Fruit fly (Drosophila melanogaster): ENCODE data around the gene Srx.
A peak's percentile ranks its signal among the peaks of the same experiment; 100 is the strongest.

Gene Srx

dm6 chrX:17830211-17830616 lies 26.6 kb upstream of the Srx start (continued):
- TF ChIP-seq Nf-YC (tag; optimal IDR thresholded peaks at IDR 0.05): no peak
- TF ChIP-seq dmrt99B (tag; optimal IDR thresholded peaks at IDR 0.05): peak; percentile 3
- TF ChIP-seq nmo (GFP tag; optimal IDR thresholded peaks at IDR 0.05): peak; percentile 35
- no peak for TF ChIP-seq H2.0 (GFP tag; IDR thresholded peaks at IDR 0.05)
- no peak for TF ChIP-seq CG7745 (tag; optimal IDR thresholded peaks at IDR 0.05)
- no peak for TF ChIP-seq sisA (GFP tag; IDR thresholded peaks at IDR 0.05)
- TF ChIP-seq Nf-YA (GFP tag; IDR thresholded peaks at IDR 0.05): no peak
- no peak for TF ChIP-seq sr (GFP tag; IDR thresholded peaks at IDR 0.05)
- TF ChIP-seq Sox102F (GFP tag; optimal IDR thresholded peaks at IDR 0.05): peak; percentile 1
- no peak for TF ChIP-seq Camta (GFP tag; optimal IDR thresholded peaks at IDR 0.05)
- peak; percentile 8 for TF ChIP-seq ATbp (GFP tag; optimal IDR thresholded peaks at IDR 0.05)
- no peak for TF ChIP-seq CG17568 (GFP tag; optimal IDR thresholded peaks at IDR 0.05)
- TF ChIP-seq Blimp-1 (GFP tag; optimal IDR thresholded peaks at IDR 0.05): no peak
- TF ChIP-seq CG32767 (GFP tag; IDR thresholded peaks at IDR 0.05): no peak
- TF ChIP-seq al (GFP tag; IDR thresholded peaks at IDR 0.05): no peak
- TF ChIP-seq pnt (GFP tag; optimal IDR thresholded peaks at IDR 0.05): no peak
- TF ChIP-seq CG13894 (tag; optimal IDR thresholded peaks at IDR 0.05): no peak
- no peak for TF ChIP-seq CG11456 (GFP tag; IDR thresholded peaks at IDR 0.05)
- TF ChIP-seq Bdp1 (GFP tag; optimal IDR thresholded peaks at IDR 0.05): no peak
- TF ChIP-seq sd (tag; optimal IDR thresholded peaks at IDR 0.05): no peak
- TF ChIP-seq dm (GFP tag; optimal IDR thresholded peaks at IDR 0.05): no peak
- TF ChIP-seq zfh1 (GFP tag; IDR thresholded peaks at IDR 0.05): 0 out of 3 replicates have a peak, but pooled peaks have one; percentile 5
- no peak for TF ChIP-seq CG15514 (GFP tag; optimal IDR thresholded peaks at IDR 0.05)
- no peak for TF ChIP-seq CG11093 (GFP tag; IDR thresholded peaks at IDR 0.05)
- TF ChIP-seq disco-r (GFP tag; optimal IDR thresholded peaks at IDR 0.05): no peak
- TF ChIP-seq br (optimal IDR thresholded peaks at IDR 0.05): no peak
- no peak for TF ChIP-seq CG11085 (GFP tag; IDR thresholded peaks at IDR 0.05)
- no peak for TF ChIP-seq Hmr (GFP tag; optimal IDR thresholded peaks at IDR 0.05)
- TF ChIP-seq MESR4 (GFP tag; optimal IDR thresholded peaks at IDR 0.05): no peak
- no peak for TF ChIP-seq CG18764 (GFP tag; optimal IDR thresholded peaks at IDR 0.05)
- TF ChIP-seq Chrac-16 (GFP tag; optimal IDR thresholded peaks at IDR 0.05): peak; percentile 20
- TF ChIP-seq dimm (GFP tag; IDR thresholded peaks at IDR 0.05): no peak
- no peak for TF ChIP-seq CG3163 (GFP tag; optimal IDR thresholded peaks at IDR 0.05)
- TF ChIP-seq B-H1 (GFP tag; IDR thresholded peaks at IDR 0.05): no peak
- no peak for TF ChIP-seq HmgD (GFP tag; optimal IDR thresholded peaks at IDR 0.05)
- no peak for TF ChIP-seq CG10959 (GFP tag; IDR thresholded peaks at IDR 0.05)
- TF ChIP-seq CG8290 (GFP tag; optimal IDR thresholded peaks at IDR 0.05): no peak
- no peak for TF ChIP-seq CG8290 (tag; optimal IDR thresholded peaks at IDR 0.05)
- TF ChIP-seq twi (tag; optimal IDR thresholded peaks at IDR 0.05): peak; percentile 8
- no peak for TF ChIP-seq pan (optimal IDR thresholded peaks at IDR 0.05)
- no peak for TF ChIP-seq pan (GFP tag; optimal IDR thresholded peaks at IDR 0.05 in 1 of 2, IDR thresholded peaks at IDR 0.05 in 1 of 2)
- no peak for TF ChIP-seq NK7.1 (GFP tag; optimal IDR thresholded peaks at IDR 0.05)
- no peak for TF ChIP-seq salm (tag; optimal IDR thresholded peaks at IDR 0.05)
- no peak for TF ChIP-seq CG17912 (GFP tag; optimal IDR thresholded peaks at IDR 0.05)
- TF ChIP-seq gcm2 (GFP tag; optimal IDR thresholded peaks at IDR 0.05): no peak
- no peak for TF ChIP-seq CG12299 (tag; optimal IDR thresholded peaks at IDR 0.05)
- TF ChIP-seq CG4707 (GFP tag; optimal IDR thresholded peaks at IDR 0.05): no peak
- peak; percentile 2 for TF ChIP-seq jing (GFP tag; optimal IDR thresholded peaks at IDR 0.05)
- TF ChIP-seq ttk (GFP tag; IDR thresholded peaks at IDR 0.05): no peak
- TF ChIP-seq CG9797 (GFP tag; optimal IDR thresholded peaks at IDR 0.05): no peak
- no peak for TF ChIP-seq CG1024 (GFP tag; IDR thresholded peaks at IDR 0.05)
- no peak for TF ChIP-seq lbe (GFP tag; optimal IDR thresholded peaks at IDR 0.05)
- TF ChIP-seq HLH54F (GFP tag; optimal IDR thresholded peaks at IDR 0.05): no peak
- no peak for TF ChIP-seq bowl (GFP tag; IDR thresholded peaks at IDR 0.05)
